Fruit fly (Drosophila melanogaster): ENCODE results near the gene CG42717.

The CG42717 gene

dm6 chr3L:16045831-16046336, 12.9 kb upstream of the CG42717 start (continued):
- TF ChIP-seq NK7.1 (GFP tag; optimal IDR thresholded peaks at IDR 0.05) (peak; percentile 88), Ptx1 (GFP tag; IDR thresholded peaks at IDR 0.05) (peak; percentile 87), odd (GFP tag; optimal IDR thresholded peaks at IDR 0.05) (peak; percentile 91), Dip3 (GFP tag; optimal IDR thresholded peaks at IDR 0.05) (peak; percentile 88), CG8359 (GFP tag; optimal IDR thresholded peaks at IDR 0.05; ENCODE audit: borderline replicate concordance) (peak; percentile 53), gsb (GFP tag; IDR thresholded peaks at IDR 0.05) (peak; percentile 80), so (GFP tag; IDR thresholded peaks at IDR 0.05) (peak; percentile 92), CG14441 (GFP tag; IDR thresholded peaks at IDR 0.05) (peak; percentile 90), sqz (GFP tag; optimal IDR thresholded peaks at IDR 0.05) (peak; percentile 99), E2f2 (GFP tag; IDR thresholded peaks at IDR 0.05) (peak; percentile 70), ara (GFP tag; IDR thresholded peaks at IDR 0.05) (peak; percentile 95), wor (GFP tag; IDR thresholded peaks at IDR 0.05) (peak; percentile 84), Lim3 (GFP tag; IDR thresholded peaks at IDR 0.05) (peak; percentile 69; the same call in 1 of the 2 replicates), ranshi (GFP tag; IDR thresholded peaks at IDR 0.05) (peak; percentile 90), bsh (GFP tag; optimal IDR thresholded peaks at IDR 0.05) (peak; percentile 78 to 96), CG4730 (GFP tag; IDR thresholded peaks at IDR 0.05) (peak; percentile 87), CG8924 (tag; optimal IDR thresholded peaks at IDR 0.05) (peak; percentile 92), Dref (GFP tag; IDR thresholded peaks at IDR 0.05) (peak; percentile 32; the same call in 1 of the 2 replicates), knrl (GFP tag; IDR thresholded peaks at IDR 0.05; ENCODE audit: partially characterized antibody) (no peak), CG1603 (tag; optimal IDR thresholded peaks at IDR 0.05) (peak; percentile 89), ATbp (GFP tag; optimal IDR thresholded peaks at IDR 0.05) (peak; percentile 89), Jarid2 (GFP tag; optimal IDR thresholded peaks at IDR 0.05) (peak; percentile 41), HmgZ (tag; optimal IDR thresholded peaks at IDR 0.05) (peak; percentile 95), MTF-1 (GFP tag; optimal IDR thresholded peaks at IDR 0.05; ENCODE audit: borderline replicate concordance) (peak; percentile 86), ssp (GFP tag; IDR thresholded peaks at IDR 0.05) (peak; percentile 68), lab (GFP tag; optimal IDR thresholded peaks at IDR 0.05) (peak; percentile 96), CG11504 (tag; optimal IDR thresholded peaks at IDR 0.05) (peak; percentile 92), HLH4C (GFP tag; IDR thresholded peaks at IDR 0.05; ENCODE audit: partially characterized antibody) (no peak), crol (GFP tag; IDR thresholded peaks at IDR 0.05) (peak; percentile 93), CG7963 (GFP tag; IDR thresholded peaks at IDR 0.05; ENCODE audit: partially characterized antibody) (no peak), nmo (GFP tag; optimal IDR thresholded peaks at IDR 0.05) (peak; percentile 90), CG13894 (tag; optimal IDR thresholded peaks at IDR 0.05) (peak; percentile 94), Eip74EF (GFP tag; optimal IDR thresholded peaks at IDR 0.05) (peak in 1 of 2 experiments; percentile 91), CG15514 (GFP tag; optimal IDR thresholded peaks at IDR 0.05) (peak; percentile 81), Blimp-1 (GFP tag; optimal IDR thresholded peaks at IDR 0.05) (peak; percentile 93), CG4820 (GFP tag; optimal IDR thresholded peaks at IDR 0.05) (peak; percentile 87), CG12391 (tag; optimal IDR thresholded peaks at IDR 0.05) (peak; percentile 97), CG16813 (GFP tag; IDR thresholded peaks at IDR 0.05; ENCODE audit: partially characterized antibody) (no peak), grau (tag; optimal IDR thresholded peaks at IDR 0.05) (peak; percentile 91), CG9797 (GFP tag; optimal IDR thresholded peaks at IDR 0.05) (peak; percentile 6), croc (GFP tag; conservative IDR thresholded peaks at IDR 0.05) (peak; percentile 74), dimm (GFP tag; IDR thresholded peaks at IDR 0.05) (peak; percentile 74), CG15479 (GFP tag; optimal IDR thresholded peaks at IDR 0.05) (no peak), Rx (GFP tag; IDR thresholded peaks at IDR 0.05) (peak; percentile 83), vfl (GFP tag; optimal IDR thresholded peaks at IDR 0.05) (peak; percentile 88), trem (tag; optimal IDR thresholded peaks at IDR 0.05) (peak; percentile 92), Dip2 (GFP tag; IDR thresholded peaks at IDR 0.05) (no peak), aop (GFP tag; IDR thresholded peaks at IDR 0.05) (peak; percentile 71), luna (GFP tag; optimal IDR thresholded peaks at IDR 0.05) (peak; percentile 70)

Data from whole organism, embryonic.